Fruit fly (Drosophila melanogaster): ENCODE results near the gene CG15370.

The CG15370 gene

DNA sequence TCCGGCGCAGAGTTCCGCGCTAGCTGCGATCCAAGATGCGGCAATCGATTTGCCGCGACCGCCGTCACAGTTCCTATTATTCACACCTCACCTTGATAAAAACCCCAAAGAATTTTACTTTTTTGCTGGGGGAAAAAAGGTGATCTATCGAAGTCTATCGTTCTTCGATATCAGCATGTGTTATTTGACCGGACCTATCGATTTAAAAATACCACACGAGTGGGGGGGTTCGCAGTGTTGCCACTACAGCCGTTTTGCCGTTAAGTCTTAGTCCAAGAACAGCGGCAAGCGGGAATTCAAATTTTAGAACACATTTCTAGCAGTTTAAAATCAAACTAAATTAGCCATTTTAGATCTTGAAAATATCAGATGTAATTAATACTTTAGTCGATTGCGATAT, 7.0 kb downstream of the CG15370 start, which contains the start of gene CG12121 (continued):
- TF ChIP-seq CG2116 (GFP tag; optimal IDR thresholded peaks at IDR 0.05) = peak; percentile 63
- TF ChIP-seq mld (GFP tag; IDR thresholded peaks at IDR 0.05; ENCODE audit: partially characterized antibody) = peak; percentile 57; the same call in 1 of the 3 replicates
- peak; percentile 11 for TF ChIP-seq CG12659 (GFP tag; optimal IDR thresholded peaks at IDR 0.05)
- TF ChIP-seq CG13287 (GFP tag; IDR thresholded peaks at IDR 0.05; ENCODE audit: partially characterized antibody) = peak; percentile 82
- no peak for TF ChIP-seq CG12155 (GFP tag; optimal IDR thresholded peaks at IDR 0.05)
- no peak for TF ChIP-seq CG12942 (GFP tag; optimal IDR thresholded peaks at IDR 0.05)
- peak; percentile 79 for TF ChIP-seq tna (GFP tag; IDR thresholded peaks at IDR 0.05; ENCODE audit: partially characterized antibody)
- no peak for TF ChIP-seq hth (optimal IDR thresholded peaks at IDR 0.05)
- TF ChIP-seq CG14710 (tag; optimal IDR thresholded peaks at IDR 0.05) = peak; percentile 53
- no peak for TF ChIP-seq Oli (tag; optimal IDR thresholded peaks at IDR 0.05)
- TF ChIP-seq ap (GFP tag; IDR thresholded peaks at IDR 0.05) = no peak
- no peak for TF ChIP-seq CG11696 (GFP tag; IDR thresholded peaks at IDR 0.05)
- TF ChIP-seq Dp (GFP tag; optimal IDR thresholded peaks at IDR 0.05) = peak; percentile 81
- peak; percentile 71 for TF ChIP-seq vnd (GFP tag; IDR thresholded peaks at IDR 0.05; ENCODE audit: partially characterized antibody)
- TF ChIP-seq slou (GFP tag; optimal IDR thresholded peaks at IDR 0.05) = no peak
- peak; percentile 31 for TF ChIP-seq trem (tag; optimal IDR thresholded peaks at IDR 0.05)
- peak; percentile 94 for TF ChIP-seq Myb (GFP tag; optimal IDR thresholded peaks at IDR 0.05)
- peak; percentile 80 for TF ChIP-seq bbx (GFP tag; IDR thresholded peaks at IDR 0.05; ENCODE audit: partially characterized antibody)
- TF ChIP-seq bab2 (GFP tag; optimal IDR thresholded peaks at IDR 0.05) = no peak
- TF ChIP-seq ab (GFP tag; optimal IDR thresholded peaks at IDR 0.05) = no peak
- TF ChIP-seq CG11093 (GFP tag; IDR thresholded peaks at IDR 0.05) = no peak
- TF ChIP-seq CG2712 (tag; optimal IDR thresholded peaks at IDR 0.05) = no peak
- TF ChIP-seq CG13123 (GFP tag; optimal IDR thresholded peaks at IDR 0.05) = no peak
- no peak for TF ChIP-seq cad (GFP tag; optimal IDR thresholded peaks at IDR 0.05)
- peak in 1 of 2 experiments; percentile 19 for TF ChIP-seq crp (GFP tag; optimal IDR thresholded peaks at IDR 0.05)
- no peak for TF ChIP-seq Atf-2 (GFP tag; optimal IDR thresholded peaks at IDR 0.05)
- TF ChIP-seq fru (optimal IDR thresholded peaks at IDR 0.05) = no peak
- peak; percentile 65 for TF ChIP-seq Scr (GFP tag; IDR thresholded peaks at IDR 0.05; ENCODE audit: partially characterized antibody)
- TF ChIP-seq eve (GFP tag; optimal IDR thresholded peaks at IDR 0.05) = no peak
- peak; percentile 20 for TF ChIP-seq CG3995 (GFP tag; optimal IDR thresholded peaks at IDR 0.05)
- peak; percentile 6 for TF ChIP-seq HmgZ (tag; optimal IDR thresholded peaks at IDR 0.05)
- TF ChIP-seq CG14860 (GFP tag; IDR thresholded peaks at IDR 0.05; ENCODE audit: partially characterized antibody) = peak; percentile 56; the same call in 2 of the 3 replicates
- TF ChIP-seq Ets97D (GFP tag; optimal IDR thresholded peaks at IDR 0.05) = peak; percentile 49
- TF ChIP-seq peb (GFP tag; IDR thresholded peaks at IDR 0.05) = no peak
- TF ChIP-seq slbo (GFP tag; IDR thresholded peaks at IDR 0.05) = no peak
- TF ChIP-seq CG8089 (GFP tag; optimal IDR thresholded peaks at IDR 0.05) = no peak
- no peak for TF ChIP-seq Gug (GFP tag; IDR thresholded peaks at IDR 0.05)
- no peak for TF ChIP-seq CG4424 (GFP tag; optimal IDR thresholded peaks at IDR 0.05)
- TF ChIP-seq btn (GFP tag; optimal IDR thresholded peaks at IDR 0.05) = no peak
- TF ChIP-seq Doc3 (GFP tag; IDR thresholded peaks at IDR 0.05; ENCODE audit: partially characterized antibody) = peak; percentile 58
- TF ChIP-seq ro (GFP tag; IDR thresholded peaks at IDR 0.05) = no peak
- peak; percentile 71; the same call in 2 of the 4 replicates for TF ChIP-seq Dll (GFP tag; IDR thresholded peaks at IDR 0.05; ENCODE audit: partially characterized antibody)
- TF ChIP-seq CG8924 (tag; optimal IDR thresholded peaks at IDR 0.05) = no peak
- TF ChIP-seq Hand (GFP tag; optimal IDR thresholded peaks at IDR 0.05) = no peak
- TF ChIP-seq MESR4 (GFP tag; optimal IDR thresholded peaks at IDR 0.05) = peak; percentile 77
- TF ChIP-seq CG7987 (GFP tag; optimal IDR thresholded peaks at IDR 0.05) = no peak
- no peak for TF ChIP-seq ERR (GFP tag; optimal IDR thresholded peaks at IDR 0.05)
- no peak for TF ChIP-seq kah (GFP tag; optimal IDR thresholded peaks at IDR 0.05)
- TF ChIP-seq Asciz (GFP tag; optimal IDR thresholded peaks at IDR 0.05) = no peak
- TF ChIP-seq dm (GFP tag; optimal IDR thresholded peaks at IDR 0.05) = peak; percentile 11
- peak; percentile 89 for TF ChIP-seq E2f2 (GFP tag; IDR thresholded peaks at IDR 0.05)
